Fruit fly (Drosophila melanogaster) Kc167 (cell line): ENCODE measurements around the gene CG6656.

Experiments used
- Myc ChIP-seq: fragments of >200 bp; optimal IDR thresholded peaks from 2 replicates; lab custom pipeline; 2017; ENCODE audit warnings: missing external identifiers
- h ChIP-seq: fragments of >200 bp; optimal IDR thresholded peaks from 3 replicates; lab custom pipeline; 2018; ENCODE audit warnings: missing external identifiers
- insv ChIP-seq: fragments of >200 bp; optimal IDR thresholded peaks from 3 replicates; lab custom pipeline; 2018; ENCODE audit warnings: missing external identifiers
- psq ChIP-seq: fragments of >200 bp; optimal IDR thresholded peaks from 2 replicates; lab custom pipeline; 2017; ENCODE audit warnings: missing external identifiers

DNA sequence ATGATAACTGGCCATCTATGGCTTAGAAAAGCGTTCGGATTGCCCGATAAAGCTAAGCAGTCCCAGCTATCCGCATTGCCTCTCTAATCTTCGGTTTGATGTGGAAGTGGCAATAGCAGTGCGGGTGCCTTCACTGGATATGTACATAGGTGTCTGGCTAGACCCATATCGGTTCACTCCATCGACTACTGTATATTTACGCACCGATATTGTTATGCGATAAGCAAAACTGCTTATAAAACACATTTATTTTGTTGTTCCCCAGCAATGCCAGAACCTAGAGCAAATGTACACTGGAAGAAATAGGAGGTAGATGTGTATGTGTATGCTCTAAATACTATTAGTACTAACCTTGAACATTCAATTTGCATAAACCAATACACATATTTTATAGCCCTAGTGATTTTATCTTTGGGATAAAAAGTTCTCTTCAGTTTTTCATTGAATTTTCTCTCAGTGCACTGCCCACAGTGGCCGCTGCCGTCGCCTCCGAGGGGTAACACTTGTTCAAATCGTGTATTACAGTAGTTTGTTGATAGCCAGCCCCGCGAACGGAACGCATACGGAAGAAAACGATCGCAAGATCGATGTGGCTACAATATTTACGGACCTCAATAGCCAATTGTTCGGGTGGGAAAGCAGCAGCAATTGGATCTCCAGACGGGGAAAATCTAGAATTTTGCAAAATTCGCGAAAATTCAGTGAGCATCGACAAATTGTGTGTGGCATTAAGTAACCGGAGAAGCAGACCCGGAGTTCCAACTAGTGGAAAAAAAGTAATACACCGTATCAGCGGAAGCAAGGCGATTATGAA, 4.7 kb upstream of the CG6656 start, which contains the start of gene CG31431:
- no peak for TF ChIP-seq h (lab: Kevin White, UChicago)
- no peak for TF ChIP-seq psq (lab: Kevin White, UChicago)
- no peak for TF ChIP-seq insv (lab: Kevin White, UChicago)
- no peak for TF ChIP-seq Myc (lab: Kevin White, UChicago)
